Worm (Caenorhabditis elegans) whole organism, L4 larva: ENCODE measurements around the gene F07G6.5.

Source experiments
- mep-1 ChIP-seq: fragments of 150-350 bp; sonication (generic microtip); optimal IDR thresholded peaks from 3 replicates; lab custom pipeline; 2014; ENCODE audit warnings: missing biosample characterization, missing genetic modification characterization
- snpc-4 ChIP-seq: fragments of 150-350 bp; optimal IDR thresholded peaks from 2 replicates; lab custom pipeline; 2014; ENCODE audit warnings: missing biosample characterization, missing genetic modification characterization

DNA sequence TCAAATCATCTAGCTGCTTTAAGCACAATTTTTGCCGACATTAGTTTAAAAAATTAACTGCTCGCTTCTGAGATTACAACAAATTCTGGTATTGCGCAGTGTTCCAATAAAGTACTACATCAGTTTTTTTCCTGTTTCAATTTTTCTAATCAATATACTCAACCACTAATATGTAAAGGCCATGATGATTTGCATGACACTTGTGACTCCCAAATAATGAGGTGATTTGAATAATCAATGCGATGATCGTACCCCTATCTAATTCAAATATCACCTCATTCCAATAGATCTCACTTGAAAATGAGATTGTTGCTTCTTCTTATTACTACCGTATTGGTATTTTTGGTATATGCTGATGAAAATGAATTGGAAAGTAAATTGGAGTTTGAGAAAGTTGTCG lies 20.6 kb upstream of the F07G6.5 start, which contains the start of gene F07G6.2:
- TF ChIP-seq snpc-4 (tag; lab: Kevin White, UChicago) (no peak), mep-1 (tag; lab: Kevin White, UChicago) (no peak)
